Fruit fly (Drosophila melanogaster) whole organism, pupa: ENCODE data around the gene eIF5B.

Source experiments
- CG32121 ChIP-seq: fragments of 200-800 bp; sonication (Bioruptor generic); IDR thresholded peaks from 2 replicates; pipeline ENCODE4 v1.3.6; 2022; ENCODE audit warnings: missing biosample characterization, missing genetic modification characterization
- rn ChIP-seq: fragments of 200-800 bp; sonication (Bioruptor generic); IDR thresholded peaks from 2 replicates; pipeline ENCODE4 v1.3.6; 2022; ENCODE audit warnings: missing biosample characterization, missing genetic modification characterization

DNA sequence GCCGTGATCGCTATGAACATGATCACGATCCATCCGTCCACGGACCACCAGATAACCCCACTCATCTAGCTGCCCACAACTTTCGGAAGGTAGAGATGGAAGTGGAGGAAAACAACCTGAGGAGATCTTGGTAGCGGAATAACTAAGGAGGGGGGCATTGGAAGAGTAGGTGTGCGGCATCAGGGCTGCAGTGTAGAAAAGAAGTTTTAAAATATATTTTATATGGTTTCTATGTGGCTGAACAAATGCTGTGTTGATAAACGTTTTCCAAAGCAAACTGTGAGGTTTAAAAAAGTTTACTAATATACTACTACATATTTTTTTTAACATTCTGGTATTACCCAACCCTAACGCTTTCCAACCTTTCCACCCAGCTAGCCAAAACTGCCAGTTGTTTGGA, 25.9 kb downstream of the eIF5B start:
- TF ChIP-seq rn (GFP tag; lab: Robert Waterston, UW) = no peak
- TF ChIP-seq CG32121 (GFP tag; lab: Robert Waterston, UW) = no peak; the same call in 1 of the 2 replicates
